Worm (Caenorhabditis elegans) whole organism, L4 larva: ENCODE measurements around the gene C01G10.6.

Experiments used
- D1046.2 ChIP-seq: fragments of 200-800 bp; sonication (Bioruptor generic); IDR thresholded peaks from 2 replicates; pipeline ENCODE4 v1.3.6; 2022; ENCODE audit warnings: missing genetic modification characterization, missing compliant biosample characterization
- F37D6.2 ChIP-seq: sonication (generic microtip); optimal IDR thresholded peaks from 2 replicates; lab custom pipeline; 2016; ENCODE audit warnings: mild to moderate bottlenecking, missing genetic modification characterization, missing compliant biosample characterization
- aly-2 ChIP-seq: sonication (generic microtip); optimal IDR thresholded peaks from 2 replicates; lab custom pipeline; 2018; ENCODE audit warnings: missing biosample characterization, missing genetic modification characterization
- arid-1 ChIP-seq: fragments of 200-800 bp; sonication (Bioruptor generic); conservative IDR thresholded peaks from 2 replicates; pipeline ENCODE4 v1.3.6; 2022; ENCODE audit warnings: missing genetic modification reagents, missing genetic modification characterization, missing compliant biosample characterization
- attf-4 ChIP-seq: sonication (generic microtip); optimal IDR thresholded peaks from 3 replicates; lab custom pipeline; 2017; ENCODE audit warnings: missing biosample characterization, missing genetic modification characterization
- ceh-28 ChIP-seq: fragments of 150-350 bp; optimal IDR thresholded peaks from 2 replicates; lab custom pipeline; 2014; ENCODE audit warnings: missing biosample characterization, missing genetic modification reagents, missing genetic modification characterization
- ceh-82 ChIP-seq: sonication (generic microtip); optimal IDR thresholded peaks from 2 replicates; lab custom pipeline; 2017; ENCODE audit warnings: missing biosample characterization, missing genetic modification characterization
- ces-1 ChIP-seq: fragments of 150-350 bp; sonication (generic microtip); optimal IDR thresholded peaks from 4 replicates; lab custom pipeline; 2014; ENCODE audit warnings: missing biosample characterization, missing genetic modification reagents, missing genetic modification characterization
- ctbp-1 ChIP-seq: fragments of 200-800 bp; sonication (Bioruptor generic); IDR thresholded peaks from 2 replicates; pipeline ENCODE4 v1.3.6; 2022; ENCODE audit warnings: missing genetic modification reagents, missing genetic modification characterization, missing compliant biosample characterization
- daf-12 ChIP-seq: fragments of 150-350 bp; optimal IDR thresholded peaks from 2 replicates; lab custom pipeline; 2014; ENCODE audit warnings: missing biosample characterization, missing genetic modification reagents, missing genetic modification characterization
- daf-19 ChIP-seq: fragments of 200-800 bp; sonication (Bioruptor generic); conservative IDR thresholded peaks from 2 replicates; pipeline ENCODE4 v1.3.6; 2022; ENCODE audit warnings: missing genetic modification characterization, missing compliant biosample characterization
- duxl-1 ChIP-seq: sonication (generic microtip); optimal IDR thresholded peaks from 2 replicates; lab custom pipeline; 2016; ENCODE audit warnings: mild to moderate bottlenecking, missing genetic modification characterization, moderate library complexity, missing compliant biosample characterization; ENCODE audit not compliant: poor library complexity
- dve-1 ChIP-seq: sonication (generic microtip); optimal IDR thresholded peaks from 2 replicates; lab custom pipeline; 2017; ENCODE audit warnings: antibody characterized with exemption, mild to moderate bottlenecking, missing genetic modification characterization, missing compliant biosample characterization; ENCODE audit not compliant: insufficient read depth
- egl-43 ChIP-seq: fragments of 200-800 bp; sonication (Bioruptor generic); IDR thresholded peaks from 2 replicates; pipeline ENCODE4 v1.3.6; 2022; ENCODE audit warnings: missing genetic modification reagents, missing genetic modification characterization, missing compliant biosample characterization
- fkh-10 ChIP-seq: fragments of 150-350 bp; optimal IDR thresholded peaks from 2 replicates; lab custom pipeline; 2014; ENCODE audit warnings: missing biosample characterization, missing genetic modification reagents, missing genetic modification characterization
- fos-1 ChIP-seq: fragments of 150-350 bp; optimal IDR thresholded peaks from 2 replicates; lab custom pipeline; 2014; ENCODE audit warnings: missing biosample characterization, missing genetic modification characterization
- gei-8 ChIP-seq: fragments of 200-800 bp; sonication (Bioruptor generic); optimal IDR thresholded peaks from 2 replicates; lab custom pipeline; 2018; ENCODE audit warnings: mild to moderate bottlenecking, missing genetic modification characterization, missing compliant biosample characterization
- hif-1 ChIP-seq, 2 experiments: sonication (generic microtip); optimal IDR thresholded peaks; 2 replicates each; lab custom pipeline; 2016 to 2017; ENCODE audit warnings: missing compliant biosample characterization in 2 of 2, missing genetic modification characterization in 2 of 2, missing genetic modification reagents in 2 of 2, missing genotype in 2 of 2, mild to moderate bottlenecking in 1 of 2
- hlh-11 ChIP-seq: fragments of 200-800 bp; sonication (Bioruptor generic); optimal IDR thresholded peaks from 2 replicates; lab custom pipeline; 2018; ENCODE audit warnings: mild to moderate bottlenecking, missing genetic modification characterization, missing compliant biosample characterization
- hlh-30 ChIP-seq: sonication (generic microtip); optimal IDR thresholded peaks from 2 replicates; lab custom pipeline; 2017; ENCODE audit warnings: antibody characterized with exemption, mild to moderate bottlenecking, missing genetic modification characterization, missing compliant biosample characterization; ENCODE audit not compliant: insufficient read depth
- jun-1 ChIP-seq: fragments of 150-350 bp; optimal IDR thresholded peaks from 2 replicates; lab custom pipeline; 2014; ENCODE audit warnings: missing biosample characterization, missing genetic modification reagents, missing genetic modification characterization
- lin-1 ChIP-seq: fragments of 200-800 bp; sonication (Bioruptor generic); IDR thresholded peaks from 2 replicates; pipeline ENCODE4 v1.3.6; 2022; ENCODE audit warnings: missing genetic modification reagents, missing genetic modification characterization, missing compliant biosample characterization
- lin-13 ChIP-seq: fragments of 150-350 bp; optimal IDR thresholded peaks from 2 replicates; lab custom pipeline; 2014; ENCODE audit warnings: missing biosample characterization, missing genetic modification reagents, missing genetic modification characterization
- lin-38 ChIP-seq: fragments of 200-800 bp; sonication (Bioruptor generic); IDR thresholded peaks from 2 replicates; pipeline ENCODE4 v1.3.6; 2022; ENCODE audit warnings: missing genetic modification reagents, missing genetic modification characterization, missing compliant biosample characterization
- madf-9 ChIP-seq: fragments of 200-800 bp; sonication (Bioruptor generic); conservative IDR thresholded peaks from 2 replicates; pipeline ENCODE4 v1.3.6; 2022; ENCODE audit warnings: missing genetic modification reagents, missing genetic modification characterization, missing compliant biosample characterization
- mxl-2 ChIP-seq: fragments of 200-800 bp; sonication (Bioruptor generic); conservative IDR thresholded peaks from 2 replicates; pipeline ENCODE4 v1.3.6; 2022; ENCODE audit warnings: missing genetic modification reagents, missing genetic modification characterization, missing compliant biosample characterization
- mxl-3 ChIP-seq: fragments of 200-800 bp; sonication (Bioruptor generic); optimal IDR thresholded peaks from 2 replicates; lab custom pipeline; 2018; ENCODE audit warnings: mild to moderate bottlenecking, missing genetic modification characterization, missing compliant biosample characterization
- nhr-25 ChIP-seq: sonication (generic microtip); optimal IDR thresholded peaks from 2 replicates; lab custom pipeline; 2017; ENCODE audit warnings: missing genetic modification characterization, mild to moderate bottlenecking, missing compliant biosample characterization, antibody characterized with exemption, moderate library complexity, borderline replicate concordance; ENCODE audit not compliant: insufficient read depth
- nhr-41 ChIP-seq: fragments of 200-800 bp; sonication (Bioruptor generic); IDR thresholded peaks from 2 replicates; pipeline ENCODE4 v1.3.6; 2022; ENCODE audit warnings: missing genetic modification reagents, missing genetic modification characterization, missing compliant biosample characterization
- nhr-42 ChIP-seq: fragments of 200-800 bp; sonication (Bioruptor generic); IDR thresholded peaks from 2 replicates; pipeline ENCODE4 v1.3.6; 2022; ENCODE audit warnings: missing genetic modification characterization, missing compliant biosample characterization
- nhr-77 ChIP-seq: fragments of 150-350 bp; optimal IDR thresholded peaks from 2 replicates; lab custom pipeline; 2014; ENCODE audit warnings: missing biosample characterization, missing genetic modification characterization
- rbr-2 ChIP-seq: sonication (generic microtip); optimal IDR thresholded peaks from 2 replicates; lab custom pipeline; 2016; ENCODE audit warnings: missing genotype, missing genetic modification characterization, missing compliant biosample characterization
- saeg-2 ChIP-seq: fragments of 200-800 bp; sonication (Bioruptor generic); IDR thresholded peaks from 2 replicates; pipeline ENCODE4 v1.3.6; 2022; ENCODE audit warnings: missing genetic modification reagents, missing genetic modification characterization, missing compliant biosample characterization
- snpc-4 ChIP-seq: fragments of 150-350 bp; optimal IDR thresholded peaks from 2 replicates; lab custom pipeline; 2014; ENCODE audit warnings: missing biosample characterization, missing genetic modification characterization
- spr-3 ChIP-seq: fragments of 200-800 bp; sonication (Bioruptor generic); optimal IDR thresholded peaks from 2 replicates; lab custom pipeline; 2018; ENCODE audit warnings: mild to moderate bottlenecking, missing genetic modification characterization, missing compliant biosample characterization
- unc-39 ChIP-seq: sonication (generic microtip); optimal IDR thresholded peaks from 2 replicates; lab custom pipeline; 2017; ENCODE audit warnings: missing biosample characterization, missing genetic modification characterization
- vab-7 ChIP-seq: fragments of 200-800 bp; sonication (Bioruptor generic); IDR thresholded peaks from 2 replicates; pipeline ENCODE4 v1.3.6; 2022; ENCODE audit warnings: missing genetic modification reagents, missing genetic modification characterization, missing compliant biosample characterization
- zfp-3 ChIP-seq: fragments of 200-800 bp; sonication (Bioruptor generic); conservative IDR thresholded peaks from 2 replicates; pipeline ENCODE4 v1.3.6; 2022; ENCODE audit warnings: missing genetic modification reagents, missing genetic modification characterization, missing compliant biosample characterization
- zip-2 ChIP-seq: fragments of 150-350 bp; optimal IDR thresholded peaks from 2 replicates; lab custom pipeline; 2014; ENCODE audit warnings: missing biosample characterization, missing genetic modification characterization

C01G10.6 gene

ce11 chrV:15085335-15085800, 2.1 kb upstream of the C01G10.6 start, which contains the start of the genes ahsa-1 and C01G10.7 (continued):
- TF ChIP-seq ceh-28 (tag; lab: Kevin White, UChicago) (no peak), rbr-2 (tag; lab: Kevin White, UChicago) (peak; percentile 87), lin-1 (GFP tag; lab: Robert Waterston, UW) (no peak), fkh-10 (GFP tag; lab: Kevin White, UChicago) (peak; percentile 80)
- TF ChIP-seq, all 104 proteins: peak for 47

- TF ChIP-seq vab-7 (GFP tag; lab: Robert Waterston, UW) = no peak
- no peak for TF ChIP-seq F37D6.2 (tag; lab: Kevin White, UChicago)
- no peak for TF ChIP-seq ces-1
- TF ChIP-seq snpc-4 (tag; lab: Kevin White, UChicago) = no peak
- TF ChIP-seq daf-19 (GFP tag; lab: Robert Waterston, UW) = no peak
- TF ChIP-seq madf-9 = no peak
- TF ChIP-seq hlh-30 = no peak
- no peak for TF ChIP-seq lin-13 (GFP tag; lab: Kevin White, UChicago)
- TF ChIP-seq, all 104 proteins: peak for 0
These were observed 1.2 kb downstream of the C01G10.6 start, which contains the start of gene C01G10.18 for ce11 chrV:15088613-15089012. Gene C01G10.18, minus strand, starts transcription at chrV:15088713.

- no peak for TF ChIP-seq unc-39
- TF ChIP-seq ctbp-1 = no peak
- TF ChIP-seq, all 104 proteins: peak for 0
These were observed 2.0 kb downstream of the C01G10.6 start, which contains the start of the genes C01G10.5 and C01G10.4 for ce11 chrV:15089438-15089837. Gene C01G10.5, minus strand, starts transcription at chrV:15089538. Gene C01G10.4, plus strand, starts transcription at chrV:15089740.

- TF ChIP-seq madf-9 (no peak), nhr-25 (no peak), zip-2 (tag; lab: Kevin White, UChicago) (no peak), ceh-82 (tag; lab: Kevin White, UChicago) (no peak)
These were observed 3.0 kb downstream of the C01G10.6 start, which contains the start of gene C01G10.17 for ce11 chrV:15090457-15090856. Gene C01G10.17, plus strand, starts transcription at chrV:15090757.

ce11 chrV:15092666-15093065, 5.2 kb downstream of the C01G10.6 start, which contains the start of gene txt-12:
Gene txt-12, plus strand, starts transcription at chrV:15092966.
- no peak for TF ChIP-seq nhr-42 (GFP tag; lab: Robert Waterston, UW)

ce11 chrV:15094749-15095148, 7.3 kb downstream of the C01G10.6 start, which contains the start of gene srx-78:
Gene srx-78, plus strand, starts transcription at chrV:15095049.
- TF ChIP-seq lin-38 (GFP tag; lab: Robert Waterston, UW) = no peak
- no peak for TF ChIP-seq daf-12
- TF ChIP-seq duxl-1 = no peak
- no peak for TF ChIP-seq aly-2 (tag; lab: Kevin White, UChicago)
- TF ChIP-seq nhr-42 (GFP tag; lab: Robert Waterston, UW) = no peak
- no peak for TF ChIP-seq egl-43
- no peak for TF ChIP-seq hlh-11 (tag; lab: Kevin White, UChicago)
- TF ChIP-seq mxl-2 = no peak
- TF ChIP-seq zfp-3 = no peak
- TF ChIP-seq dve-1 (tag; lab: Kevin White, UChicago) = no peak
- TF ChIP-seq nhr-77 = no peak

- TF ChIP-seq hlh-30 = no peak
- no peak for TF ChIP-seq gei-8
- no peak for TF ChIP-seq daf-19 (GFP tag; lab: Robert Waterston, UW)
- no peak for TF ChIP-seq lin-38 (GFP tag; lab: Robert Waterston, UW)
- TF ChIP-seq jun-1 (tag; lab: Kevin White, UChicago) = no peak
- no peak for TF ChIP-seq hif-1 (tag; optimal IDR thresholded peaks at IDR 0.05; lab: Kevin White, UChicago)
- TF ChIP-seq nhr-41 (GFP tag; lab: Robert Waterston, UW) = no peak
- no peak for TF ChIP-seq fos-1 (tag; lab: Kevin White, UChicago)
- no peak for TF ChIP-seq nhr-42 (GFP tag; lab: Robert Waterston, UW)
- no peak for TF ChIP-seq nhr-25
- no peak for TF ChIP-seq spr-3 (GFP tag; lab: Kevin White, UChicago)
- TF ChIP-seq daf-12 = no peak
- TF ChIP-seq mxl-3 (GFP tag; lab: Kevin White, UChicago) = no peak
- TF ChIP-seq arid-1 = no peak
- TF ChIP-seq D1046.2 (GFP tag; lab: Robert Waterston, UW) = no peak
- no peak for TF ChIP-seq saeg-2 (GFP tag; lab: Robert Waterston, UW)
- no peak for TF ChIP-seq attf-4 (tag; lab: Kevin White, UChicago)
These were observed 12.0 kb downstream of the C01G10.6 start, which contains the start of gene C01G10.1 for ce11 chrV:15099447-15099846. Gene C01G10.1, plus strand, starts transcription at chrV:15099747.
